Worm (Caenorhabditis elegans): ENCODE data around the gene fbxo-11.2.
A peak's percentile ranks its signal among the peaks of the same experiment; 100 is the strongest.

Gene fbxo-11.2

DNA sequence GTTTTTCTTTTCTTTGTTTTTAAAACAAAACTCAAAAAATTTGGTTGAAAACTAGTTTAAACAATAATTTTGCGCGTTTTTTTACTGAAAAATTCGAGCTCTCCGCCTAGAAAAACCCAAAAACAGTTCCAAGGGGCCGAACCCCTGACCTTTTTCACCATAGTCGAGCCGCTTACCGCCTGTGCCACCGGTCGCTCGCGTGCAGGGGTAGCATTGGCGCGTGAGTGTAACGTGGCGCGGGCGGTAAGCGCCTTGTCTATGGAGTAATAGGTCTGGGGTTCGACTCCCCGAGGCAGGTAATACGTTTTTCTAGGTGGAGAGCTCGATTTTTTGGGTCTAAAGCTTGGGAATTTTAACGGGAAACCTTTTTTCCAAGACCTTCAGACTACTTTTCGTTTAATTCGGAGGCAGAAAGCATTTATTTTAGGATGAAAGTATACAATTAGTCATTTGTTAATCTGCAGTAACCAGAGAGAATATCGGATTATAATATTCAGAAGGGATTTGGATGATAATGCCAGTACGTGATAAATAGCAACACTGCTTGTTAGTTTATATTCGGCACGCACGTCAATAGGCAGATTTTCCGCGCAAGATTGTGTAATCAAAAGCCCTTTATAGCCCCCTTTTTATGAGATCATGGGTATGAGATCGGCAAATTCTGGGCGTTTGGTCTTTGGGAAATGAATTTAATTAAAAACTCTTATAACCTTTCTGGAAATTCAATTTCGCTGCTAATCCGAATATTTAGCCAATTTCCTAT lies 45.7 kb downstream of the fbxo-11.2 start:
- TF ChIP-seq fkh-8 (tag; optimal IDR thresholded peaks at IDR 0.05) (peak; percentile 63), mdl-1 (tag; optimal IDR thresholded peaks at IDR 0.05) (no peak), mef-2 (tag; optimal IDR thresholded peaks at IDR 0.05) (peak; percentile 8), dsc-1 (tag; optimal IDR thresholded peaks at IDR 0.05) (peak; percentile 93), nhr-28 (tag; optimal IDR thresholded peaks at IDR 0.05) (no peak), ceh-8 (GFP tag; optimal IDR thresholded peaks at IDR 0.05) (peak; percentile 28), nhr-47 (tag; optimal IDR thresholded peaks at IDR 0.05) (peak; percentile 40), egl-27 (tag; optimal IDR thresholded peaks at IDR 0.05) (no peak), sox-4 (tag; optimal IDR thresholded peaks at IDR 0.05) (peak; percentile 9), pax-3 (tag; optimal IDR thresholded peaks at IDR 0.05) (peak; percentile 20)

DNA sequence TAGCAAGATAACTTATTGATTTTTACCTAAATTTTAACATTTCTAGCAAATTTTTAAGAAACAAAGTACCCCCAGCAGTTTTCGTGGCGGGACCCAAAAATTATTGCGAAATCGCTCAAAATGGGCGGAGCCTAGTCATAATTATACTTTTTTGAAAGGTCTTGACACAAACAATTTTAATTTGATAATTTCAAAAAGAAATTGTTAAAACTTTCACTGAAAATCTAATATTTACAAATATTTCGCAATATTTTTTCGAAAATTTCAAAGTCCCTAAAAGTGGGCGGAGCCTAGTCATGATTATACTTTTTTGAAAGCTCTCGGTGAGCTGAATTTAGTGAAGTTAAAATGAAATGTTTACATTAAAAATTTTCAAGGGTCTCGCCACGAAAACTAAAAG lies 48.6 kb downstream of the fbxo-11.2 start:
- TF ChIP-seq elt-2 (tag; optimal IDR thresholded peaks at IDR 0.05) (no peak), efl-1 (optimal IDR thresholded peaks at IDR 0.05) (no peak), efl-1 (GFP tag; optimal IDR thresholded peaks at IDR 0.05 in 1 of 2) (peak in 1 of 2 experiments; percentile 47)

DNA sequence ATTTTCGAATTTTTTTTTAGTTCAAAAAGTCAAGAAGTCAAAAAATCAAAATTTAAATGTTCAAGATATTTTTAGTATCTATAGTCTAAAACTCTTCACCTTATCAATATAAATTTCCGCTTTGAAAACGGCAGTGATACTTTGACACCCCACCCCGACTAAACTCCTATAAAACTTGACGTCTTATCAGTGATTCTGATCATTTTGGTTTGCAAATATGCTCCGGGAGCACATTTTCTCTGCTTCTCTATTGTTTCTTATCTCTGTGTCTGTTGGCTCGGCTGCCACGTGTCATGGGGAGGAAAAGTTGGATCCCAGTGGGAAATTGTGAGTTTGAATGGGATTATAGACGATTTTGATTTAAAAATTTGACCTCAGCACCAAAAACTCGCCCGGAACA lies 50.5 kb downstream of the fbxo-11.2 start, which contains the start of gene clec-150:
TSS of gene clec-150 (plus strand) at position 198 of the 400 bp plus-strand sequence.
- peak; percentile 5 for TF ChIP-seq nhr-20 (tag; optimal IDR thresholded peaks at IDR 0.05)
- TF ChIP-seq efl-1 (optimal IDR thresholded peaks at IDR 0.05): no peak
- peak in 1 of 2 experiments; percentile 79 for TF ChIP-seq efl-1 (GFP tag; optimal IDR thresholded peaks at IDR 0.05 in 1 of 2)
- no peak for TF ChIP-seq nhr-85 (tag)
- peak; percentile 89 for TF ChIP-seq elt-2 (tag; optimal IDR thresholded peaks at IDR 0.05)
- peak in 1 of 2 experiments; percentile 14 for TF ChIP-seq lin-35 (GFP tag; optimal IDR thresholded peaks at IDR 0.05)

DNA sequence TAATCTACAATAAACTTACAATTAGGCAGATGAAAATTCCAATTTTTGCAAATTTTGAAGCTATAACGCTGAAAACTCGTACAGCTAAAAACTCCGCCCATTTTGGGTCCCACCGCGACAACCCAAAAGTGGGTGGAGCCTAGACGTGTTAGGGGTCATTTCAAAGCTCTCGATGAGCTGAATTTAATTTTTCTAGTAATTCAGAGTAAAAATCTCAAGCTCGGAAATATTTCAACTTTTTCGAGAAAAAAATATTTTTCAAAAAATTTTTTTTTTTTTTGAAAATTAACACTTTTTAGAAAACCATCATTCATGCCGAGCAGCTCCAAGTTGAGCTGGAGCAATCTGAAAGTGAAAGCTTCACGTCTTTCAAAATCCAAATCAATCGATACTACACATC lies 51.7 kb downstream of the fbxo-11.2 start, which contains the start of gene R06B10.7:
TSS of gene R06B10.7 (minus strand) at position 101 of the 400 bp plus-strand sequence.
- TF ChIP-seq ets-5 (GFP tag; IDR thresholded peaks at IDR 0.05) (no peak), hlh-4 (tag; optimal IDR thresholded peaks at IDR 0.05) (no peak), ceh-88 (GFP tag; IDR thresholded peaks at IDR 0.05) (no peak), nhr-237 (tag; optimal IDR thresholded peaks at IDR 0.05) (no peak), nhr-76 (tag; optimal IDR thresholded peaks at IDR 0.05) (no peak), hpl-2 (GFP tag; optimal IDR thresholded peaks at IDR 0.05) (no peak), efl-1 (optimal IDR thresholded peaks at IDR 0.05) (no peak), efl-1 (GFP tag; optimal IDR thresholded peaks at IDR 0.05 in 1 of 2) (no peak), Y116A8C.19 (tag; optimal IDR thresholded peaks at IDR 0.05; ENCODE audit: borderline replicate concordance) (no peak), lin-15B (tag; optimal IDR thresholded peaks at IDR 0.05) (no peak), fos-1 (tag; optimal IDR thresholded peaks at IDR 0.05) (no peak), sox-4 (tag; optimal IDR thresholded peaks at IDR 0.05) (no peak), tbx-2 (tag; optimal IDR thresholded peaks at IDR 0.05) (no peak), sup-37 (GFP tag; optimal IDR thresholded peaks at IDR 0.05) (no peak), ceh-63 (GFP tag; optimal IDR thresholded peaks at IDR 0.05) (no peak), ztf-4 (tag; optimal IDR thresholded peaks at IDR 0.05) (no peak), lin-39 (tag; optimal IDR thresholded peaks at IDR 0.05) (no peak), unc-130 (tag; optimal IDR thresholded peaks at IDR 0.05) (no peak)

DNA sequence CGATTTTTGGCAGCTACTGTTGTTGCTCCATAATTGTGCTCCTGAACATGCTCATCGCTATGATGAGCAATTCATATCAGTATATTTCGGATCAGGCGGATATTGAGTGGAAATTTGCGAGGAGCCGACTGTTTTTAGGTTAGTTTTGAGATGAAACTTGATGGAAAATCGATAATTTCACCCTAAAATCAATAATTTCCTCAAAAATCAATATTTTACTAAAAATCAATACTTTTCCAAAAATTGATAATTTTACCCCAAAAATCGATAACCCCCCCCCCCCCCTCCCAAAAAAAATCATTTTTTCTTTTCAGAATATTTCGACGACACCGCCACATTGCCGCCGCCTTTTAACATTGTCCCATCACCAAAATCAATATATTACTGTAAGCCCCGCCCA lies 54.2 kb downstream of the fbxo-11.2 start:
- TF ChIP-seq zip-4 (GFP tag; optimal IDR thresholded peaks at IDR 0.05) (no peak), nhr-19 (GFP tag; conservative IDR thresholded peaks at IDR 0.05) (no peak), nhr-84 (tag; optimal IDR thresholded peaks at IDR 0.05) (no peak), lin-35 (GFP tag; optimal IDR thresholded peaks at IDR 0.05) (no peak), unc-86 (tag; optimal IDR thresholded peaks at IDR 0.05) (no peak), egl-13 (tag; optimal IDR thresholded peaks at IDR 0.05) (no peak), lin-39 (tag; optimal IDR thresholded peaks at IDR 0.05) (no peak), mdl-1 (tag; optimal IDR thresholded peaks at IDR 0.05) (no peak), sptf-1 (tag; optimal IDR thresholded peaks at IDR 0.05) (no peak), fkh-8 (tag; optimal IDR thresholded peaks at IDR 0.05) (no peak), C04F5.9 (tag; optimal IDR thresholded peaks at IDR 0.05) (no peak), nhr-28 (tag; optimal IDR thresholded peaks at IDR 0.05) (no peak), lsy-2 (tag; optimal IDR thresholded peaks at IDR 0.05) (no peak), elt-2 (tag; optimal IDR thresholded peaks at IDR 0.05) (no peak), snu-23 (GFP tag; optimal IDR thresholded peaks at IDR 0.05) (no peak), sox-4 (tag; optimal IDR thresholded peaks at IDR 0.05) (no peak)

Data from whole organism, L1 larva.